Fruit fly (Drosophila melanogaster): ENCODE results near the gene CG12605.

CG12605 gene

dm6 chr3L:3952468-3952867 lies 12.1 kb downstream of the CG12605 start, which contains the start of gene CG14984 (continued):
- TF ChIP-seq Eip93F (GFP tag; optimal IDR thresholded peaks at IDR 0.05) (no peak), Blimp-1 (GFP tag; optimal IDR thresholded peaks at IDR 0.05) (peak; percentile 53), net (GFP tag; optimal IDR thresholded peaks at IDR 0.05) (peak; percentile 70), Sox102F (GFP tag; optimal IDR thresholded peaks at IDR 0.05) (peak; percentile 68), Met (GFP tag; optimal IDR thresholded peaks at IDR 0.05) (peak; percentile 79), lz (GFP tag; optimal IDR thresholded peaks at IDR 0.05) (peak; percentile 76), CG10631 (GFP tag; optimal IDR thresholded peaks at IDR 0.05) (peak; percentile 71), CG1621 (tag; optimal IDR thresholded peaks at IDR 0.05) (peak; percentile 42), Hr39 (GFP tag; optimal IDR thresholded peaks at IDR 0.05) (peak; percentile 75), CG34406 (GFP tag; optimal IDR thresholded peaks at IDR 0.05) (peak; percentile 77), Sox15 (GFP tag; optimal IDR thresholded peaks at IDR 0.05) (peak; percentile 65), salr (GFP tag; optimal IDR thresholded peaks at IDR 0.05) (peak; percentile 71 to 81), CG6276 (GFP tag; optimal IDR thresholded peaks at IDR 0.05) (peak; percentile 61), Eip78C (GFP tag) (peak; percentile 96), CG6808 (GFP tag; optimal IDR thresholded peaks at IDR 0.05) (peak; percentile 89), Ets21C (GFP tag; optimal IDR thresholded peaks at IDR 0.05) (peak; percentile 67), Hr4 (GFP tag; optimal IDR thresholded peaks at IDR 0.05) (peak; percentile 59), OdsH (GFP tag; optimal IDR thresholded peaks at IDR 0.05) (peak; percentile 81), CG7368 (GFP tag; optimal IDR thresholded peaks at IDR 0.05) (peak; percentile 84), CG11762 (GFP tag; optimal IDR thresholded peaks at IDR 0.05; ENCODE audit: insufficient read depth) (peak; percentile 76), CG10669 (GFP tag; optimal IDR thresholded peaks at IDR 0.05) (peak; percentile 90), Hr38 (GFP tag; optimal IDR thresholded peaks at IDR 0.05) (no peak), CG4318 (GFP tag; optimal IDR thresholded peaks at IDR 0.05) (peak; percentile 37), CG11294 (GFP tag; IDR thresholded peaks at IDR 0.05) (peak; percentile 55; the same call in 1 of the 2 replicates), CG31627 (GFP tag; optimal IDR thresholded peaks at IDR 0.05) (peak; percentile 82), pdm3 (GFP tag; optimal IDR thresholded peaks at IDR 0.05) (peak; percentile 77), Smox (GFP tag; optimal IDR thresholded peaks at IDR 0.05) (peak; percentile 73), cyc (GFP tag; optimal IDR thresholded peaks at IDR 0.05) (peak; percentile 88), CG16779 (tag; optimal IDR thresholded peaks at IDR 0.05) (no peak), Sox14 (GFP tag; optimal IDR thresholded peaks at IDR 0.05) (peak; percentile 82), acj6 (GFP tag; optimal IDR thresholded peaks at IDR 0.05) (peak; percentile 84), CG6163 (GFP tag; IDR thresholded peaks at IDR 0.05) (peak; percentile 91), dsx (GFP tag; optimal IDR thresholded peaks at IDR 0.05; ENCODE audit: poor library complexity, severe bottlenecking) (peak; percentile 60)

- TF ChIP-seq CG6854 (GFP tag; optimal IDR thresholded peaks at IDR 0.05) = no peak
- no peak for TF ChIP-seq Met (GFP tag; optimal IDR thresholded peaks at IDR 0.05)
- TF ChIP-seq Eip78C (GFP tag) = peak; percentile 21
- TF ChIP-seq CG6808 (GFP tag; optimal IDR thresholded peaks at IDR 0.05) = no peak
- TF ChIP-seq fd59A (GFP tag; optimal IDR thresholded peaks at IDR 0.05) = no peak
- TF ChIP-seq Gug (GFP tag; IDR thresholded peaks at IDR 0.05) = no peak
- peak; percentile 24; the same call in 1 of the 3 replicates for TF ChIP-seq CG6163 (GFP tag; IDR thresholded peaks at IDR 0.05)
- TF ChIP-seq CG11762 (GFP tag; optimal IDR thresholded peaks at IDR 0.05; ENCODE audit: insufficient read depth) = no peak
Measured at dm6 chr3L:3951875-3952274, 12.7 kb downstream of the CG12605 start.

dm6 chr3L:3949205-3949604 lies 15.4 kb downstream of the CG12605 start, which contains the start of gene CG14983:
Gene CG14983 (minus strand): TSS chr3L:3949305.
- TF ChIP-seq svp (GFP tag) (peak; percentile 37), Blimp-1 (GFP tag; optimal IDR thresholded peaks at IDR 0.05) (no peak)

Measured in whole organism, prepupa.